Fruit fly (Drosophila melanogaster): ENCODE measurements around the gene CG17746.

The CG17746 gene

dm6 chr3L:3249997-3250774 is 10.8 kb upstream of the CG17746 start (continued):
- TF ChIP-seq Bgb (GFP tag; IDR thresholded peaks at IDR 0.05; ENCODE audit: partially characterized antibody) (peak; percentile 45; the same call in 1 of the 2 replicates), tna (GFP tag; IDR thresholded peaks at IDR 0.05; ENCODE audit: partially characterized antibody) (peak; percentile 58; the same call in 1 of the 2 replicates), wdn (GFP tag; IDR thresholded peaks at IDR 0.05) (no peak; the same call in none of the 2 replicates), CG6791 (GFP tag; IDR thresholded peaks at IDR 0.05; ENCODE audit: partially characterized antibody) (no peak), CG1529 (GFP tag; optimal IDR thresholded peaks at IDR 0.05) (peak; percentile 97), ac (GFP tag; optimal IDR thresholded peaks at IDR 0.05) (peak; percentile 45), Mes4 (GFP tag; optimal IDR thresholded peaks at IDR 0.05) (peak; percentile 96), bowl (GFP tag; IDR thresholded peaks at IDR 0.05) (no peak; the same call in 1 of the 2 replicates), CG1603 (tag; optimal IDR thresholded peaks at IDR 0.05) (peak; percentile 69), CG14667 (GFP tag; IDR thresholded peaks at IDR 0.05) (peak; percentile 83), CG13775 (GFP tag; optimal IDR thresholded peaks at IDR 0.05) (peak; percentile 97), otp (GFP tag; IDR thresholded peaks at IDR 0.05) (peak; percentile 77), CG9876 (GFP tag; optimal IDR thresholded peaks at IDR 0.05) (peak; percentile 93), CG9727 (GFP tag; optimal IDR thresholded peaks at IDR 0.05) (peak; percentile 98), sim (GFP tag; IDR thresholded peaks at IDR 0.05) (peak; percentile 58; the same call in 1 of the 2 replicates), mam (GFP tag; optimal IDR thresholded peaks at IDR 0.05) (peak; percentile 95), Optix (GFP tag; IDR thresholded peaks at IDR 0.05) (peak; percentile 77), Dad (GFP tag; optimal IDR thresholded peaks at IDR 0.05) (peak; percentile 93), gsb (GFP tag; IDR thresholded peaks at IDR 0.05) (peak; percentile 67), CG31365 (tag; optimal IDR thresholded peaks at IDR 0.05) (peak; percentile 17), Mrtf (GFP tag; IDR thresholded peaks at IDR 0.05) (peak; percentile 81), lab (GFP tag; optimal IDR thresholded peaks at IDR 0.05) (peak; percentile 89), CG11247 (GFP tag; IDR thresholded peaks at IDR 0.05) (peak; percentile 77), NFAT (GFP tag; IDR thresholded peaks at IDR 0.05) (peak; percentile 83), maf-S (GFP tag; optimal IDR thresholded peaks at IDR 0.05) (peak; percentile 90), dmrt11E (tag; optimal IDR thresholded peaks at IDR 0.05) (peak; percentile 93), bcd (GFP tag; optimal IDR thresholded peaks at IDR 0.05) (peak; percentile 95), CG34422 (GFP tag; IDR thresholded peaks at IDR 0.05) (peak; percentile 79; the same call in 2 of the 3 replicates), CG43689 (GFP tag; IDR thresholded peaks at IDR 0.05) (no peak), ems (GFP tag; optimal IDR thresholded peaks at IDR 0.05) (peak; percentile 94), CrebB (tag; optimal IDR thresholded peaks at IDR 0.05) (peak; percentile 68), CG10431 (GFP tag; optimal IDR thresholded peaks at IDR 0.05) (peak; percentile 83), CG2712 (tag; optimal IDR thresholded peaks at IDR 0.05) (peak; percentile 96), toy (GFP tag; IDR thresholded peaks at IDR 0.05) (no peak), Sox102F (GFP tag; optimal IDR thresholded peaks at IDR 0.05) (peak; percentile 94), CG16815 (GFP tag; optimal IDR thresholded peaks at IDR 0.05) (peak; percentile 97), Meics (GFP tag; optimal IDR thresholded peaks at IDR 0.05) (peak; percentile 95), seq (GFP tag; IDR thresholded peaks at IDR 0.05) (peak; percentile 82), wek (GFP tag; optimal IDR thresholded peaks at IDR 0.05) (no peak), grn (GFP tag; optimal IDR thresholded peaks at IDR 0.05) (peak; percentile 99), CG10147 (GFP tag; optimal IDR thresholded peaks at IDR 0.05) (peak; percentile 94), sens-2 (GFP tag; IDR thresholded peaks at IDR 0.05) (no peak; the same call in 1 of the 2 replicates), Sin3A (optimal IDR thresholded peaks at IDR 0.05) (no peak), dpn (GFP tag; optimal IDR thresholded peaks at IDR 0.05) (peak; percentile 95 to 96), ken (GFP tag; IDR thresholded peaks at IDR 0.05) (peak; percentile 71; the same call in 2 of the 3 replicates), C15 (GFP tag; IDR thresholded peaks at IDR 0.05) (peak; percentile 61; the same call in 1 of the 3 replicates), onecut (GFP tag; IDR thresholded peaks at IDR 0.05) (peak; percentile 62), stc (GFP tag; IDR thresholded peaks at IDR 0.05) (peak; percentile 77), Hand (GFP tag; optimal IDR thresholded peaks at IDR 0.05) (peak; percentile 90)

All from whole organism, embryonic.